Fruit fly (Drosophila melanogaster): Measurements from ENCODE around the gene MtnD.

The MtnD gene

dm6 chr3R:20565546-20565948 is 30.8 kb downstream of the MtnD start:
- TF ChIP-seq Ets98B (GFP tag; IDR thresholded peaks at IDR 0.05) (peak; percentile 54; the same call in 1 of the 2 replicates), fd96Ca (GFP tag; IDR thresholded peaks at IDR 0.05) (no peak; the same call in 2 of the 3 replicates), rn (GFP tag; IDR thresholded peaks at IDR 0.05) (no peak), CG32121 (GFP tag; IDR thresholded peaks at IDR 0.05) (0 out of 2 replicates have a peak, but pooled peaks have one; percentile 23), CG4496 (GFP tag; IDR thresholded peaks at IDR 0.05) (0 out of 3 replicates have a peak, but pooled peaks have one; percentile 30), CG8301 (tag; optimal IDR thresholded peaks at IDR 0.05) (no peak), CG13204 (GFP tag; optimal IDR thresholded peaks at IDR 0.05) (no peak), D1 (tag; optimal IDR thresholded peaks at IDR 0.05) (no peak), CG9948 (tag; optimal IDR thresholded peaks at IDR 0.05) (no peak), Pif1A (GFP tag; optimal IDR thresholded peaks at IDR 0.05) (peak; percentile 21), CG17806 (tag; optimal IDR thresholded peaks at IDR 0.05) (no peak), CG34367 (tag; optimal IDR thresholded peaks at IDR 0.05) (no peak), CG8159 (tag; optimal IDR thresholded peaks at IDR 0.05) (no peak), CG10348 (GFP tag; IDR thresholded peaks at IDR 0.05) (no peak), EcR (GFP tag; optimal IDR thresholded peaks at IDR 0.05) (peak; percentile 54), CG12605 (GFP tag; IDR thresholded peaks at IDR 0.05) (no peak), Snoo (tag; optimal IDR thresholded peaks at IDR 0.05) (peak; percentile 18), CG15710 (tag; optimal IDR thresholded peaks at IDR 0.05) (no peak), CG14655 (GFP tag; optimal IDR thresholded peaks at IDR 0.05) (peak; percentile 16), Pif1B (GFP tag; optimal IDR thresholded peaks at IDR 0.05) (peak; percentile 68), gl (tag; optimal IDR thresholded peaks at IDR 0.05) (no peak)

- TF ChIP-seq CG8301 (tag; optimal IDR thresholded peaks at IDR 0.05) (no peak), CG4496 (GFP tag; IDR thresholded peaks at IDR 0.05) (0 out of 3 replicates have a peak, but pooled peaks have one; percentile 7), EcR (GFP tag; optimal IDR thresholded peaks at IDR 0.05) (peak; percentile 39), CG32121 (GFP tag; IDR thresholded peaks at IDR 0.05) (no peak)
Observed at dm6 chr3R:20567507-20568222, 32.9 kb downstream of the MtnD start.

dm6 chr3R:20573326-20573725 is 38.6 kb downstream of the MtnD start:
- TF ChIP-seq gl (tag; optimal IDR thresholded peaks at IDR 0.05) = no peak
- TF ChIP-seq fd96Ca (GFP tag; IDR thresholded peaks at IDR 0.05) = no peak
- TF ChIP-seq CG34367 (tag; optimal IDR thresholded peaks at IDR 0.05) = no peak

- TF ChIP-seq D1 (tag; optimal IDR thresholded peaks at IDR 0.05) (no peak), Snoo (tag; optimal IDR thresholded peaks at IDR 0.05) (no peak), CG14655 (GFP tag; optimal IDR thresholded peaks at IDR 0.05) (no peak), CG34367 (tag; optimal IDR thresholded peaks at IDR 0.05) (no peak), CG17806 (tag; optimal IDR thresholded peaks at IDR 0.05) (no peak), Pif1B (GFP tag; optimal IDR thresholded peaks at IDR 0.05) (no peak), CG9948 (tag; optimal IDR thresholded peaks at IDR 0.05) (no peak), CG32121 (GFP tag; IDR thresholded peaks at IDR 0.05) (no peak), CG15710 (tag; optimal IDR thresholded peaks at IDR 0.05) (no peak), CG4496 (GFP tag; IDR thresholded peaks at IDR 0.05) (no peak), Ets98B (GFP tag; IDR thresholded peaks at IDR 0.05) (no peak), Pif1A (GFP tag; optimal IDR thresholded peaks at IDR 0.05) (no peak)
Observed at dm6 chr3R:20574535-20574980, 39.8 kb downstream of the MtnD start.

dm6 chr3R:20576789-20577188 is 42.0 kb downstream of the MtnD start, which contains the start of the genes TFAM and CG5412:
Gene TFAM, minus strand, starts transcription at chr3R:20577010.
Gene CG5412, plus strand, starts transcription at chr3R:20577053.
- TF ChIP-seq CG10348 (GFP tag; IDR thresholded peaks at IDR 0.05) = no peak
- peak; percentile 64 for TF ChIP-seq EcR (GFP tag; optimal IDR thresholded peaks at IDR 0.05)

dm6 chr3R:20579816-20580215 is 45.1 kb downstream of the MtnD start, which contains the start of the genes EloB and Srp14:
Gene EloB, minus strand, starts transcription at chr3R:20579850.
Gene Srp14, plus strand, starts transcription at chr3R:20580115.
- peak; percentile 66 for TF ChIP-seq Snoo (tag; optimal IDR thresholded peaks at IDR 0.05)
- no peak for TF ChIP-seq CG13204 (GFP tag; optimal IDR thresholded peaks at IDR 0.05)
- TF ChIP-seq rn (GFP tag; IDR thresholded peaks at IDR 0.05) = no peak
- no peak for TF ChIP-seq CG10348 (GFP tag; IDR thresholded peaks at IDR 0.05)
- peak; percentile 65 for TF ChIP-seq CG9948 (tag; optimal IDR thresholded peaks at IDR 0.05)
- TF ChIP-seq gl (tag; optimal IDR thresholded peaks at IDR 0.05) = peak; percentile 33
- peak; percentile 81 for TF ChIP-seq fd96Ca (GFP tag; IDR thresholded peaks at IDR 0.05)
- peak; percentile 64 for TF ChIP-seq CG8301 (tag; optimal IDR thresholded peaks at IDR 0.05)
- TF ChIP-seq CG12605 (GFP tag; IDR thresholded peaks at IDR 0.05) = peak; percentile 57; the same call in 1 of the 2 replicates
- peak; percentile 66 for TF ChIP-seq CG32121 (GFP tag; IDR thresholded peaks at IDR 0.05)
- TF ChIP-seq CG34367 (tag; optimal IDR thresholded peaks at IDR 0.05) = peak; percentile 55
- peak; percentile 77 for TF ChIP-seq CG4496 (GFP tag; IDR thresholded peaks at IDR 0.05)
- no peak for TF ChIP-seq CG14655 (GFP tag; optimal IDR thresholded peaks at IDR 0.05)
- TF ChIP-seq CG8159 (tag; optimal IDR thresholded peaks at IDR 0.05) = no peak
- peak; percentile 70 for TF ChIP-seq CG17806 (tag; optimal IDR thresholded peaks at IDR 0.05)
- peak; percentile 78 for TF ChIP-seq CG15710 (tag; optimal IDR thresholded peaks at IDR 0.05)
- peak; percentile 98 for TF ChIP-seq EcR (GFP tag; optimal IDR thresholded peaks at IDR 0.05)
- TF ChIP-seq D1 (tag; optimal IDR thresholded peaks at IDR 0.05) = no peak
- peak; percentile 78 for TF ChIP-seq Ets98B (GFP tag; IDR thresholded peaks at IDR 0.05)
- no peak for TF ChIP-seq Pif1B (GFP tag; optimal IDR thresholded peaks at IDR 0.05)

Data from whole organism, pupa.